Fruit fly (Drosophila melanogaster) whole organism, pupa: Measurements from ENCODE around the gene Cad88C.

ENCODE experiments used
- CG12605 ChIP-seq: fragments of 200-800 bp; sonication (Bioruptor generic); IDR thresholded peaks from 2 replicates; pipeline ENCODE4 v1.3.6; 2022; ENCODE audit warnings: missing biosample characterization, missing genetic modification characterization
- CG14655 ChIP-seq: fragments of 200-800 bp; sonication (Bioruptor generic); optimal IDR thresholded peaks from 3 replicates; lab custom pipeline; 2017; ENCODE audit warnings: mild to moderate bottlenecking, missing biosample characterization, missing genetic modification reagents, missing genetic modification characterization
- CG32121 ChIP-seq: fragments of 200-800 bp; sonication (Bioruptor generic); IDR thresholded peaks from 2 replicates; pipeline ENCODE4 v1.3.6; 2022; ENCODE audit warnings: missing biosample characterization, missing genetic modification characterization
- CG4496 ChIP-seq: fragments of 200-800 bp; sonication (Bioruptor generic); IDR thresholded peaks from 3 replicates; pipeline ENCODE4 v1.3.6; 2022; ENCODE audit warnings: missing biosample characterization, missing genetic modification characterization
- D1 ChIP-seq: fragments of 200-800 bp; sonication (Bioruptor generic); optimal IDR thresholded peaks from 2 replicates; lab custom pipeline; 2018; ENCODE audit warnings: missing biosample characterization, mild to moderate bottlenecking, missing genetic modification characterization, moderate library complexity
- gl ChIP-seq: fragments of 200-800 bp; sonication (Bioruptor generic); optimal IDR thresholded peaks from 2 replicates; lab custom pipeline; 2018; ENCODE audit warnings: missing biosample characterization, mild to moderate bottlenecking, missing genetic modification characterization

- TF ChIP-seq CG14655 (GFP tag; lab: Kevin White, UChicago) (no peak), D1 (tag; lab: Kevin White, UChicago) (no peak), gl (tag; lab: Kevin White, UChicago) (no peak), CG4496 (no peak), CG32121 (GFP tag; lab: Robert Waterston, UW) (0 out of 2 replicates have a peak, but pooled peaks have one; percentile 14), CG12605 (GFP tag; lab: Robert Waterston, UW) (no peak)
Observed at dm6 chr3R:14630119-14630623, at the start of gene Cad88C.
